Fruit fly (Drosophila melanogaster): ENCODE data around the gene chp.

DNA sequence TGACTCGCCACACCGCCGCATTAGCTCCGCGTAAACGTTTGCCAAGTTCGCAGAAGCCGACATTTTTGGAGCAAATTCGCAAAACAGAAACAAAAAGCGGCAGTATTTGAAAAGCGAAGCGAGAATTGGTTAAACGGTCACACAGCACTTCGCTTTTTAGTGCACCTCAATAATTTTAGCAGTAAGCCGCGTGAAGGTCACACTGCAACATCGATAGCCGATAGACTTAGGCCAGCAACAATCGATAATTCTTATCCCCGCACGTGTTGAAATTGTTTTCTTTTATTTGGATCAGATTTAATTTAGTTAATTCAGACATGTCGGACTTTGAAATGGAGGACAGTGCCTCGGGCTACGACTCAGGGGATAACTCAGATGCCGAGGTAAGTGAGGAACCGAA, 2.7 kb upstream of the chp start, which contains the start of the genes Zwilch and CG1542:
- TF ChIP-seq Snoo (tag; optimal IDR thresholded peaks at IDR 0.05) (no peak), CG8159 (tag; optimal IDR thresholded peaks at IDR 0.05) (no peak), CG9948 (tag; optimal IDR thresholded peaks at IDR 0.05) (no peak), D1 (tag; optimal IDR thresholded peaks at IDR 0.05) (no peak), CG12605 (GFP tag; IDR thresholded peaks at IDR 0.05) (no peak), fd96Ca (GFP tag; IDR thresholded peaks at IDR 0.05) (no peak), CG8301 (tag; optimal IDR thresholded peaks at IDR 0.05) (no peak), Ets98B (GFP tag; IDR thresholded peaks at IDR 0.05) (no peak), rn (GFP tag; IDR thresholded peaks at IDR 0.05) (no peak), CG15710 (tag; optimal IDR thresholded peaks at IDR 0.05) (no peak), gl (tag; optimal IDR thresholded peaks at IDR 0.05) (no peak), CG13204 (GFP tag; optimal IDR thresholded peaks at IDR 0.05) (no peak), CG34367 (tag; optimal IDR thresholded peaks at IDR 0.05) (no peak), CG14655 (GFP tag; optimal IDR thresholded peaks at IDR 0.05) (no peak)
